Fruit fly (Drosophila melanogaster): ENCODE data around the gene Atg18a.
A peak's percentile ranks its signal among the peaks of the same experiment; 100 is the strongest.

The Atg18a gene

dm6 chr3L:8185263-8186227 lies 1.1 kb upstream of the Atg18a start (continued):
- TF ChIP-seq Ssrp (tag; optimal IDR thresholded peaks at IDR 0.05) (peak; percentile 26), fd64A (GFP tag; optimal IDR thresholded peaks at IDR 0.05) (peak; percentile 5), pb (GFP tag; optimal IDR thresholded peaks at IDR 0.05) (peak; percentile 31), pum (GFP tag; optimal IDR thresholded peaks at IDR 0.05) (peak; percentile 38)

- no peak for TF ChIP-seq ara (GFP tag; IDR thresholded peaks at IDR 0.05)
- TF ChIP-seq CG10654 (GFP tag; optimal IDR thresholded peaks at IDR 0.05): no peak
- 0 out of 2 replicates have a peak, but pooled peaks have one; percentile 13 for TF ChIP-seq Drgx (GFP tag; IDR thresholded peaks at IDR 0.05)
- peak in 1 of 2 experiments; percentile 20 for TF ChIP-seq Pdp1 (GFP tag; optimal IDR thresholded peaks at IDR 0.05)
- TF ChIP-seq dati (GFP tag; IDR thresholded peaks at IDR 0.05): no peak
- no peak for TF ChIP-seq Dfd (GFP tag; optimal IDR thresholded peaks at IDR 0.05)
- TF ChIP-seq maf-S (GFP tag; optimal IDR thresholded peaks at IDR 0.05): no peak
- TF ChIP-seq zfh1 (GFP tag; IDR thresholded peaks at IDR 0.05): 0 out of 3 replicates have a peak, but pooled peaks have one; percentile 13
- no peak for TF ChIP-seq CG10267 (tag; optimal IDR thresholded peaks at IDR 0.05)
- no peak for TF ChIP-seq CG15514 (GFP tag; optimal IDR thresholded peaks at IDR 0.05)
- peak; percentile 87 for TF ChIP-seq grau (tag; optimal IDR thresholded peaks at IDR 0.05)
- TF ChIP-seq Vsx1 (GFP tag; optimal IDR thresholded peaks at IDR 0.05): no peak
- TF ChIP-seq lilli (GFP tag; optimal IDR thresholded peaks at IDR 0.05): no peak
- TF ChIP-seq HmgD (GFP tag; optimal IDR thresholded peaks at IDR 0.05): no peak
- no peak for TF ChIP-seq wek (GFP tag; optimal IDR thresholded peaks at IDR 0.05)
- no peak for TF ChIP-seq CG13296 (GFP tag; optimal IDR thresholded peaks at IDR 0.05)
- no peak for TF ChIP-seq scrt (GFP tag; optimal IDR thresholded peaks at IDR 0.05)
- TF ChIP-seq da (GFP tag; optimal IDR thresholded peaks at IDR 0.05): no peak
- no peak for TF ChIP-seq Dip2 (GFP tag; IDR thresholded peaks at IDR 0.05)
- TF ChIP-seq nerfin-2 (GFP tag; IDR thresholded peaks at IDR 0.05; ENCODE audit: partially characterized antibody): peak; percentile 21; the same call in 1 of the 2 replicates
- no peak for TF ChIP-seq D19B (GFP tag; optimal IDR thresholded peaks at IDR 0.05)
- TF ChIP-seq CG9437 (GFP tag; optimal IDR thresholded peaks at IDR 0.05): peak; percentile 94
- no peak for TF ChIP-seq Gug (GFP tag; IDR thresholded peaks at IDR 0.05)
- no peak for TF ChIP-seq CG10274 (GFP tag; optimal IDR thresholded peaks at IDR 0.05)
- TF ChIP-seq sug (tag; optimal IDR thresholded peaks at IDR 0.05): no peak
- TF ChIP-seq unpg (GFP tag; optimal IDR thresholded peaks at IDR 0.05): no peak
- TF ChIP-seq CG12104 (GFP tag; optimal IDR thresholded peaks at IDR 0.05): no peak
- TF ChIP-seq psq (GFP tag; optimal IDR thresholded peaks at IDR 0.05): no peak
- no peak for TF ChIP-seq Atf6 (GFP tag; IDR thresholded peaks at IDR 0.05)
- no peak for TF ChIP-seq Scr (GFP tag; IDR thresholded peaks at IDR 0.05; ENCODE audit: partially characterized antibody)
- TF ChIP-seq Opbp (GFP tag; IDR thresholded peaks at IDR 0.05; ENCODE audit: partially characterized antibody): no peak
- TF ChIP-seq GATAe (GFP tag; conservative IDR thresholded peaks at IDR 0.05): no peak
- no peak for TF ChIP-seq CG1024 (GFP tag; IDR thresholded peaks at IDR 0.05)
- TF ChIP-seq Hr51 (GFP tag; optimal IDR thresholded peaks at IDR 0.05): no peak
- TF ChIP-seq chif (GFP tag; optimal IDR thresholded peaks at IDR 0.05): no peak
- TF ChIP-seq Optix (GFP tag; IDR thresholded peaks at IDR 0.05): 0 out of 3 replicates have a peak, but pooled peaks have one; percentile 32
- TF ChIP-seq dysf (GFP tag; IDR thresholded peaks at IDR 0.05): peak; percentile 33; the same call in 2 of the 3 replicates
- TF ChIP-seq Med (GFP tag): peak; percentile 79
- TF ChIP-seq CHES-1-like (GFP tag; optimal IDR thresholded peaks at IDR 0.05): no peak
- no peak for TF ChIP-seq CG13624 (GFP tag; optimal IDR thresholded peaks at IDR 0.05)
- TF ChIP-seq row (GFP tag; IDR thresholded peaks at IDR 0.05): peak; percentile 34; the same call in 2 of the 3 replicates
- no peak for TF ChIP-seq D (optimal IDR thresholded peaks at IDR 0.05)
- no peak for TF ChIP-seq D (GFP tag; optimal IDR thresholded peaks at IDR 0.05)
Observed at dm6 chr3L:8187397-8187811, 747 bp downstream of the Atg18a start.

Measured in whole organism, embryonic.